Worm (Caenorhabditis elegans) whole organism, L4 larva: ENCODE data around the gene dnj-5.

Source experiments
- Y5F2A.4 ChIP-seq: fragments of 200-800 bp; sonication (Bioruptor generic); optimal IDR thresholded peaks from 2 replicates; lab custom pipeline; 2018; ENCODE audit warnings: mild to moderate bottlenecking, missing genetic modification characterization, missing compliant biosample characterization
- ZK337.2 ChIP-seq: fragments of 200-800 bp; sonication (Bioruptor generic); IDR thresholded peaks from 2 replicates; pipeline ENCODE4 v1.3.6; 2022; ENCODE audit warnings: missing genetic modification reagents, missing genetic modification characterization, missing compliant biosample characterization
- aha-1 ChIP-seq: fragments of 150-350 bp; peaks from one replicate; lab custom pipeline; 2014; ENCODE audit warnings: missing biosample characterization, missing genetic modification characterization
- aly-2 ChIP-seq: sonication (generic microtip); optimal IDR thresholded peaks from 2 replicates; lab custom pipeline; 2018; ENCODE audit warnings: missing biosample characterization, missing genetic modification characterization
- arid-1 ChIP-seq: fragments of 200-800 bp; sonication (Bioruptor generic); conservative IDR thresholded peaks from 2 replicates; pipeline ENCODE4 v1.3.6; 2022; ENCODE audit warnings: missing genetic modification reagents, missing genetic modification characterization, missing compliant biosample characterization
- ceh-44 ChIP-seq: fragments of 200-800 bp; sonication (Bioruptor generic); IDR thresholded peaks from 2 replicates; pipeline ENCODE4 v1.3.6; 2022; ENCODE audit warnings: missing genetic modification reagents, missing genetic modification characterization, missing compliant biosample characterization
- ces-1 ChIP-seq: fragments of 150-350 bp; sonication (generic microtip); optimal IDR thresholded peaks from 4 replicates; lab custom pipeline; 2014; ENCODE audit warnings: missing biosample characterization, missing genetic modification reagents, missing genetic modification characterization
- daf-16 ChIP-seq, 3 experiments: sonication (generic microtip); optimal IDR thresholded peaks; 2 replicates each; lab custom pipeline; 2016 to 2017; ENCODE audit warnings: missing genetic modification characterization in 3 of 3, missing genetic modification reagents in 3 of 3, mild to moderate bottlenecking in 2 of 3, missing compliant biosample characterization in 2 of 3, missing biosample characterization in 1 of 3, moderate library complexity in 1 of 3
- dpl-1 ChIP-seq: fragments of 150-350 bp; optimal IDR thresholded peaks from 2 replicates; lab custom pipeline; 2014; ENCODE audit warnings: missing biosample characterization, missing genetic modification reagents, missing genetic modification characterization
- egl-27 ChIP-seq: sonication (generic microtip); optimal IDR thresholded peaks from 3 replicates; lab custom pipeline; 2017; ENCODE audit warnings: missing biosample characterization, missing genetic modification reagents, missing genetic modification characterization
- egl-43 ChIP-seq: fragments of 200-800 bp; sonication (Bioruptor generic); IDR thresholded peaks from 2 replicates; pipeline ENCODE4 v1.3.6; 2022; ENCODE audit warnings: missing genetic modification reagents, missing genetic modification characterization, missing compliant biosample characterization
- gei-8 ChIP-seq: fragments of 200-800 bp; sonication (Bioruptor generic); optimal IDR thresholded peaks from 2 replicates; lab custom pipeline; 2018; ENCODE audit warnings: mild to moderate bottlenecking, missing genetic modification characterization, missing compliant biosample characterization
- hlh-11 ChIP-seq: fragments of 200-800 bp; sonication (Bioruptor generic); optimal IDR thresholded peaks from 2 replicates; lab custom pipeline; 2018; ENCODE audit warnings: mild to moderate bottlenecking, missing genetic modification characterization, missing compliant biosample characterization
- hlh-30 ChIP-seq: sonication (generic microtip); optimal IDR thresholded peaks from 2 replicates; lab custom pipeline; 2017; ENCODE audit warnings: antibody characterized with exemption, mild to moderate bottlenecking, missing genetic modification characterization, missing compliant biosample characterization; ENCODE audit not compliant: insufficient read depth
- hmg-1.1 ChIP-seq: fragments of 200-800 bp; sonication (Bioruptor generic); IDR thresholded peaks from 2 replicates; pipeline ENCODE4 v1.3.6; 2022; ENCODE audit warnings: missing genetic modification reagents, missing genetic modification characterization, missing compliant biosample characterization
- lin-15B ChIP-seq: fragments of 150-350 bp; sonication (generic microtip); optimal IDR thresholded peaks from 3 replicates; lab custom pipeline; 2014; ENCODE audit warnings: missing biosample characterization, missing genetic modification characterization
- lin-38 ChIP-seq: fragments of 200-800 bp; sonication (Bioruptor generic); IDR thresholded peaks from 2 replicates; pipeline ENCODE4 v1.3.6; 2022; ENCODE audit warnings: missing genetic modification reagents, missing genetic modification characterization, missing compliant biosample characterization
- mdl-1 ChIP-seq, 2 experiments: fragments of 150-350 bp in 1 of 2; sonication (generic microtip) in 1 of 2; optimal IDR thresholded peaks; 2 replicates each; lab custom pipeline; 2014 to 2017; ENCODE audit warnings: missing biosample characterization in 2 of 2, missing genetic modification characterization in 2 of 2
- mep-1 ChIP-seq: fragments of 150-350 bp; sonication (generic microtip); optimal IDR thresholded peaks from 3 replicates; lab custom pipeline; 2014; ENCODE audit warnings: missing biosample characterization, missing genetic modification characterization
- mes-2 ChIP-seq: sonication (generic microtip); optimal IDR thresholded peaks from 2 replicates; lab custom pipeline; 2016; ENCODE audit warnings: missing genotype, mild to moderate bottlenecking, missing genetic modification characterization, missing compliant biosample characterization; ENCODE audit not compliant: poor library complexity, severe bottlenecking
- mxl-3 ChIP-seq: fragments of 200-800 bp; sonication (Bioruptor generic); optimal IDR thresholded peaks from 2 replicates; lab custom pipeline; 2018; ENCODE audit warnings: mild to moderate bottlenecking, missing genetic modification characterization, missing compliant biosample characterization
- nhr-102 ChIP-seq: sonication (generic microtip); optimal IDR thresholded peaks from 2 replicates; lab custom pipeline; 2016; ENCODE audit warnings: mild to moderate bottlenecking, missing genetic modification characterization, moderate library complexity, missing compliant biosample characterization
- nhr-28 ChIP-seq: fragments of 150-350 bp; optimal IDR thresholded peaks from 2 replicates; lab custom pipeline; 2014; ENCODE audit warnings: missing biosample characterization, missing genetic modification characterization
- nhr-42 ChIP-seq: fragments of 200-800 bp; sonication (Bioruptor generic); IDR thresholded peaks from 2 replicates; pipeline ENCODE4 v1.3.6; 2022; ENCODE audit warnings: missing genetic modification characterization, missing compliant biosample characterization
- nhr-48 ChIP-seq: sonication (generic microtip); optimal IDR thresholded peaks from 2 replicates; lab custom pipeline; 2016; ENCODE audit warnings: mild to moderate bottlenecking, missing genetic modification characterization, missing compliant biosample characterization
- nhr-6 ChIP-seq: fragments of 150-350 bp; optimal IDR thresholded peaks from 2 replicates; lab custom pipeline; 2014; ENCODE audit warnings: missing biosample characterization, missing genetic modification characterization
- pha-4 ChIP-seq, 2 experiments: fragments of 150-350 bp in 1 of 2; fragments of 200-800 bp in 1 of 2; sonication (Bioruptor generic) in 1 of 2; IDR thresholded peaks in 1 of 2; optimal IDR thresholded peaks in 1 of 2; 2 replicates each; pipeline versions ENCODE4 v1.3.6 to Lab custom; 2014 to 2022; ENCODE audit warnings: missing genetic modification characterization in 2 of 2, missing genetic modification reagents in 2 of 2, missing biosample characterization in 1 of 2, missing compliant biosample characterization in 1 of 2
- saeg-2 ChIP-seq: fragments of 200-800 bp; sonication (Bioruptor generic); IDR thresholded peaks from 2 replicates; pipeline ENCODE4 v1.3.6; 2022; ENCODE audit warnings: missing genetic modification reagents, missing genetic modification characterization, missing compliant biosample characterization
- sdz-12 ChIP-seq: fragments of 200-800 bp; sonication (Bioruptor generic); optimal IDR thresholded peaks from 2 replicates; lab custom pipeline; 2018; ENCODE audit warnings: mild to moderate bottlenecking, missing genetic modification characterization, missing compliant biosample characterization
- set-16 ChIP-seq: fragments of 200-800 bp; sonication (Bioruptor generic); IDR thresholded peaks from 2 replicates; pipeline ENCODE4 v1.3.6; 2022; ENCODE audit warnings: missing genetic modification reagents, missing genetic modification characterization, missing compliant biosample characterization
- skn-1 ChIP-seq: fragments of 150-350 bp; optimal IDR thresholded peaks from 2 replicates; lab custom pipeline; 2014; ENCODE audit warnings: missing biosample characterization, missing genetic modification characterization
- tag-97 ChIP-seq: fragments of 200-800 bp; sonication (Bioruptor generic); IDR thresholded peaks from 2 replicates; pipeline ENCODE4 v1.3.6; 2022; ENCODE audit warnings: missing genetic modification characterization, missing compliant biosample characterization
- unc-62 ChIP-seq, 3 experiments: fragments of 150-350 bp in 1 of 3; sonication (generic microtip); optimal IDR thresholded peaks in 2 of 3; peaks in 1 of 3; 1 replicate in 1 of 3; 2 replicates in 2 of 3; lab custom pipeline; 2014 to 2017; ENCODE audit warnings: missing biosample characterization in 3 of 3, missing genetic modification characterization in 3 of 3, missing genetic modification reagents in 3 of 3, missing genotype in 1 of 3
- zfp-2 ChIP-seq: sonication (generic microtip); optimal IDR thresholded peaks from 2 replicates; lab custom pipeline; 2016; ENCODE audit warnings: mild to moderate bottlenecking, missing genetic modification characterization, missing compliant biosample characterization
- ztf-7 ChIP-seq: fragments of 150-350 bp; optimal IDR thresholded peaks from 2 replicates; lab custom pipeline; 2014; ENCODE audit warnings: missing biosample characterization, missing genetic modification characterization

dnj-5 gene

DNA sequence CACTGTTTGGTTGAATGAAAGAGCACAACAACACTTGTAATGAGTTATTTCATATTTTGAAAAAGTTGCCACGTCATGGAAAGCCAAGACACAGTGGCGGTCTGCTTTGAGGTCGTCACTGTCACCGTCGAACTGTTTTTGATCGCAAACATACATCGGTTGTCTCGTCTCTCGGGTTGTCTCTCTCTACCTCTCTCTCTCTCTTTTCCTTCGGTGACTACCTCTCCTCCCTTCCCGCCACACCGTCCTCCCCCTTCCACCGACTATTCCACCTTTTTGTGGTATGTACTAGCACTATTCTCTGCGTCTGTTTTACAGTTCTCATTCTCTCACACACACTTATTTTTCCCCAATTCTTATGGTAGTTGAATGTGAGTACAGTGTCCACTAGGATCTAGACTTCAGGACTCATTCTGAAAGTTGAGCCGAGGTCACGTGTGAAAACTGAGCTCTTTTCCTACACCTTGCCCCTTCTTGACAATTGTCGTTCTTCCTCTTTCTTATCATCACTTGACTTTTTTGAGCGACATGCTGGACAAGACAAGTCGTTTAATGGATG lies 24.2 kb downstream of the dnj-5 start (continued):
- TF ChIP-seq daf-16 (GFP tag; optimal IDR thresholded peaks at IDR 0.05; lab: Kevin White, UChicago) (no peak), daf-16 (tag; optimal IDR thresholded peaks at IDR 0.05; lab: Kevin White, UChicago) (peak; percentile 52), nhr-48 (tag; lab: Kevin White, UChicago) (peak; percentile 33), tag-97 (no peak), hlh-30 (tag; lab: Kevin White, UChicago) (peak; percentile 66), ztf-7 (no peak), nhr-102 (no peak), nhr-6 (tag; lab: Kevin White, UChicago) (peak; percentile 24), mep-1 (peak; percentile 55), nhr-42 (no peak)

DNA sequence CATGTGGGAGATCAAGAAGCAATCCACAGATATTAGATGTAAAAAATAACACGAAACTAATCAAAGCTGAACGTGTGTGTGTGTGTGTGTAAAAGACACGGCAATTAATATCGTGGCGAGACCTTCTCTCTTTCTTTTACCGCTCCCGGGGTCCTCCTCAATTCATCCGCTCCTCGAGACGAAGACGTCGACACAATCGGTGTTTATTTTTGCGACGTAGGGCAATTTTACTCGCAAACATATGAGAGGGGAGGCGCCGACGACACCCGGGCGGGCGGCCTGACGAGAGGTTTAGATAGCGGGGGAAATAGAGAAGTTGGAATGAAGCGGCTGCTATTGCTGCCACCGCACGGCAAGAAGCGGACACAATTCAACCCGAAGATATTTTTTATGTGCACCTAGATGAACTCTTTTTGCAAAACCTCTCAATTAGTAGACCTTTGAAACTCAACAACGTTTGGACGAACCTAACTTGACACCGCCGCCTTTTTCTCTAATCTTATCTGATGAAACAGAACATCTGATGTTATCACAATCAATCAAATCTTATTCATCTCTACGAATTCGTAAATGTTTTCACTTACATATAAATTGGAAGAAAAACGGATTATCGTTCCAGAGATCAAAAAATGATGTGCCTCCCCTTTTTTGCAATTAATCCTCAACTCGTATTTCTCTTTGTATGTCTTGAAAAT lies 25.3 kb downstream of the dnj-5 start:
- TF ChIP-seq hlh-11 (tag; lab: Kevin White, UChicago) (peak; percentile 23), mdl-1 (tag; optimal IDR thresholded peaks at IDR 0.05; lab: Kevin White, UChicago) (peak in 1 of 2 experiments; percentile 8), unc-62 (GFP tag; optimal IDR thresholded peaks at IDR 0.05 in 1 of 2; lab: Kevin White, UChicago) (peak in 1 of 2 experiments; percentile 76), unc-62 (tag; optimal IDR thresholded peaks at IDR 0.05; lab: Kevin White, UChicago) (no peak), lin-15B (tag; lab: Kevin White, UChicago) (no peak), set-16 (GFP tag; lab: Robert Waterston, UW) (peak; percentile 34; the same call in 1 of the 2 replicates), hmg-1.1 (GFP tag; lab: Robert Waterston, UW) (0 out of 2 replicates have a peak, but pooled peaks have one; percentile 12), hlh-30 (tag; lab: Kevin White, UChicago) (peak; percentile 19), egl-43 (no peak), mxl-3 (GFP tag; lab: Kevin White, UChicago) (peak; percentile 7), daf-16 (GFP tag; optimal IDR thresholded peaks at IDR 0.05; lab: Kevin White, UChicago) (peak in 1 of 2 experiments; percentile 17), daf-16 (tag; optimal IDR thresholded peaks at IDR 0.05; lab: Kevin White, UChicago) (no peak), skn-1 (tag; lab: Kevin White, UChicago) (no peak), aha-1 (tag; lab: Kevin White, UChicago) (peak; percentile 55)

DNA sequence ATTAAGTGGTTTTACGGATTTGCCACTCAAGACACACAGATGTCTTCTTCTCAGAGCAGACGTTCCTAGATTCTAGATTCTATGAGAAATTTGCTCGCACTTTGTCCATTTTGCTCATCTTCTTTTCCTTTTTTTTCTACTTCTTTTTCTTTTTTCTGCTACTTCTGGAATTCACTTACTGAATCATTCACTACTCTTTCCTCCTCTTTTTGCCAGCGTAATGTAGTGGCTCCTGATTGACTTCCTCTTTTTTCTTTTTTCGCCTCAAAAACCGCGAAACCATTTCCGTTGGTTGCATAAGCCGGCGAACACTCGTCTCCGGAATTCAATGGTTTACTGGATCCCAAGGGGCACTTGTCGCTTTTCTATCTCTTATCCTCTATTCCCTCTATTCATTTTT lies 25.9 kb downstream of the dnj-5 start:
- TF ChIP-seq lin-38 (GFP tag; lab: Robert Waterston, UW) = no peak
- no peak for TF ChIP-seq ceh-44 (GFP tag; lab: Robert Waterston, UW)
- TF ChIP-seq ces-1 (GFP tag; lab: Kevin White, UChicago) = peak; percentile 51
- no peak for TF ChIP-seq lin-15B (tag; lab: Kevin White, UChicago)
- no peak for TF ChIP-seq dpl-1 (GFP tag; lab: Kevin White, UChicago)
- TF ChIP-seq nhr-48 (tag; lab: Kevin White, UChicago) = no peak
- no peak for TF ChIP-seq mep-1
- no peak for TF ChIP-seq tag-97

DNA sequence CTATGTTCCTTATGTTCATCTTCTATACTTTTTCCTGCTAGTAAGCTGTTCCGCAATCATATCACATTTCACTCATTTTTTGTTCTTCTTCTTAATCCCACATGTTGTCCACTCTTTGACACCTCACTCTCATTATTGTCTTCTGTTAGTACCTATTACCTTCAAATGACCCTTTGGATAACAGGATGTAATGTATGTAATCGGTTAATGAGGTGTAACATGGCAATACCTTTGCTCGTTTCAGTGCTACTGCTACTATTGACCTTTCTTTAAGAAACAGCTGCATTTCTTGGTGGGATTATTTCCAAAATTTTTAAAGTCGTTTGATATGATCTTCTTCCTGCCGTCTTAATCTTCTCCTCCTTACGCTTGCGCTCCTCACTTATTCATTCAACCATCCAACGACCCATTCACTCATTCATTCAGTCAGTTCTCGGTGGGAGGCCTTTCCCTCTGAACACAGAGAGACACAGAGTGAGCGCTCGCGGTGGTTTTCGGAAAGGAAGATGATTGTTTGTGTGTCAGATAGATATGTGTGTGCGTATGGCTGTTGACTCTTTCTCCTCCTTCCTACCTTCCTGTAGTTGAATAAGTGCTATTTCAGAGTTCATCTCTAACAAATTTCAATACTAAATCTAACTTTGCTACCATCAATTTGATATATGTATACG lies 26.4 kb downstream of the dnj-5 start:
- TF ChIP-seq Y5F2A.4 (no peak), sdz-12 (GFP tag; lab: Kevin White, UChicago) (no peak), aha-1 (tag; lab: Kevin White, UChicago) (peak; percentile 93), egl-27 (tag; lab: Kevin White, UChicago) (no peak), aly-2 (no peak), zfp-2 (tag; lab: Kevin White, UChicago) (no peak), mep-1 (no peak), nhr-28 (tag; lab: Kevin White, UChicago) (peak; percentile 19), tag-97 (no peak), nhr-48 (tag; lab: Kevin White, UChicago) (no peak), unc-62 (GFP tag; optimal IDR thresholded peaks at IDR 0.05 in 1 of 2; lab: Kevin White, UChicago) (peak in 1 of 2 experiments; percentile 16), unc-62 (tag; optimal IDR thresholded peaks at IDR 0.05; lab: Kevin White, UChicago) (no peak), daf-16 (GFP tag; optimal IDR thresholded peaks at IDR 0.05; lab: Kevin White, UChicago) (no peak), daf-16 (tag; optimal IDR thresholded peaks at IDR 0.05; lab: Kevin White, UChicago) (peak; percentile 29), pha-4 (GFP tag; IDR thresholded peaks at IDR 0.05; lab: Robert Waterston, UW) (no peak), pha-4 (tag; optimal IDR thresholded peaks at IDR 0.05; lab: Kevin White, UChicago) (peak; percentile 10), saeg-2 (GFP tag; lab: Robert Waterston, UW) (no peak), arid-1 (GFP tag; lab: Robert Waterston, UW) (no peak), mes-2 (tag; lab: Kevin White, UChicago) (peak; percentile 9), gei-8 (GFP tag; lab: Kevin White, UChicago) (no peak), ZK337.2 (no peak)
- TF ChIP-seq, all 104 proteins: peak for 6
